Fruit fly (Drosophila melanogaster) whole organism, embryonic: Measurements from ENCODE around the gene CG9171.

Source experiments
- Abd-B ChIP-seq: fragments of 200-800 bp; sonication (Bioruptor generic); optimal IDR thresholded peaks from 2 replicates; lab custom pipeline; 2018; ENCODE audit warnings: missing biosample characterization, mild to moderate bottlenecking, missing genetic modification characterization, moderate library complexity
- Ada2b ChIP-seq: fragments of 200-800 bp; sonication (Bioruptor generic); IDR thresholded peaks from 2 replicates; pipeline ENCODE4 v1.3.6; 2022; ENCODE audit warnings: missing biosample characterization, missing genetic modification characterization
- Aef1 ChIP-seq: fragments of 200-800 bp; sonication (Bioruptor generic); IDR thresholded peaks from 3 replicates; pipeline ENCODE4 v1.3.6; 2022; ENCODE audit warnings: missing biosample characterization, missing genetic modification characterization
- BEAF-32 ChIP-seq: fragments of 200-800 bp; sonication (Bioruptor generic); optimal IDR thresholded peaks from 3 replicates; lab custom pipeline; 2017; ENCODE audit warnings: missing biosample characterization, missing genetic modification characterization, mild to moderate bottlenecking, moderate library complexity, missing genetic modification reagents
- C15 ChIP-seq: fragments of 200-800 bp; sonication (Bioruptor generic); IDR thresholded peaks from 3 replicates; pipeline ENCODE4 v1.3.6; 2022; ENCODE audit warnings: missing biosample characterization, missing genetic modification characterization
- CG10321 ChIP-seq: fragments of 200-800 bp; sonication (Bioruptor generic); IDR thresholded peaks from 2 replicates; pipeline ENCODE4 v1.3.6; 2022; ENCODE audit warnings: missing biosample characterization, missing genetic modification characterization
- CG10462 ChIP-seq: fragments of 200-800 bp; sonication (Bioruptor generic); optimal IDR thresholded peaks from 2 replicates; lab custom pipeline; 2016; ENCODE audit warnings: missing biosample characterization, missing genetic modification characterization
- CG10565 ChIP-seq: fragments of 200-800 bp; sonication (Bioruptor generic); optimal IDR thresholded peaks from 3 replicates; lab custom pipeline; 2016; ENCODE audit warnings: missing biosample characterization, mild to moderate bottlenecking, missing genetic modification characterization
- CG11504 ChIP-seq: fragments of 200-800 bp; sonication (Bioruptor generic); optimal IDR thresholded peaks from 3 replicates; lab custom pipeline; 2019; ENCODE audit warnings: missing biosample characterization, mild to moderate bottlenecking, missing genetic modification characterization, moderate library complexity
- CG12219 ChIP-seq: fragments of 200-800 bp; sonication (Bioruptor generic); optimal IDR thresholded peaks from 3 replicates; lab custom pipeline; 2018; ENCODE audit warnings: missing biosample characterization, mild to moderate bottlenecking, missing genetic modification characterization
- CG12236 ChIP-seq: fragments of 200-800 bp; sonication (Bioruptor generic); optimal IDR thresholded peaks from 2 replicates; lab custom pipeline; 2016; ENCODE audit warnings: missing biosample characterization, missing genetic modification characterization
- CG12659 ChIP-seq: fragments of 200-800 bp; sonication (Bioruptor generic); optimal IDR thresholded peaks from 3 replicates; lab custom pipeline; 2017; ENCODE audit warnings: mild to moderate bottlenecking, missing biosample characterization, missing genetic modification reagents, missing genetic modification characterization
- CG17328 ChIP-seq: fragments of 200-800 bp; sonication (Bioruptor generic); IDR thresholded peaks from 2 replicates; pipeline ENCODE4 v1.3.6; 2022; ENCODE audit warnings: missing biosample characterization, missing genetic modification characterization
- CG17361 ChIP-seq: fragments of 200-800 bp; sonication (Bioruptor generic); IDR thresholded peaks from 3 replicates; pipeline ENCODE4 v1.3.6; 2022; ENCODE audit warnings: missing biosample characterization, missing genetic modification characterization
- CG2712 ChIP-seq: fragments of 200-800 bp; optimal IDR thresholded peaks from 3 replicates; lab custom pipeline; 2019; ENCODE audit warnings: missing biosample characterization, mild to moderate bottlenecking, missing genetic modification characterization, moderate library complexity
- CG30403 ChIP-seq: fragments of 200-800 bp; sonication (Bioruptor generic); optimal IDR thresholded peaks from 3 replicates; lab custom pipeline; 2016; ENCODE audit warnings: missing biosample characterization, missing genetic modification characterization
- CG32532 ChIP-seq: fragments of 200-800 bp; sonication (Bioruptor generic); IDR thresholded peaks from 2 replicates; pipeline ENCODE4 v1.3.6; 2022; ENCODE audit warnings: missing biosample characterization, missing genetic modification characterization
- CG32767 ChIP-seq: fragments of 200-800 bp; sonication (Bioruptor generic); IDR thresholded peaks from 2 replicates; pipeline ENCODE4 v1.3.6; 2022; ENCODE audit warnings: missing biosample characterization, missing genetic modification characterization
- CG3281 ChIP-seq: fragments of 200-800 bp; sonication (Bioruptor generic); optimal IDR thresholded peaks from 3 replicates; lab custom pipeline; 2017; ENCODE audit warnings: missing biosample characterization, mild to moderate bottlenecking, missing genetic modification characterization
- CG6272 ChIP-seq: fragments of 200-800 bp; sonication (Bioruptor generic); IDR thresholded peaks from 2 replicates; pipeline ENCODE4 v1.3.6; 2022; ENCODE audit warnings: missing biosample characterization, missing genetic modification characterization
- CG9817 ChIP-seq: fragments of 200-800 bp; sonication (Bioruptor generic); optimal IDR thresholded peaks from 2 replicates; lab custom pipeline; 2018; ENCODE audit warnings: missing biosample characterization, mild to moderate bottlenecking, missing genetic modification characterization, moderate library complexity
- CTCF ChIP-seq: fragments of 200-800 bp; sonication (Bioruptor generic); optimal IDR thresholded peaks from 2 replicates; lab custom pipeline; 2017; ENCODE audit warnings: missing biosample characterization, mild to moderate bottlenecking, missing genetic modification characterization, moderate library complexity
- Dip2 ChIP-seq: fragments of 200-800 bp; sonication (Bioruptor generic); IDR thresholded peaks from 2 replicates; pipeline ENCODE4 v1.3.6; 2022; ENCODE audit warnings: missing biosample characterization, missing genetic modification characterization
- Dip3 ChIP-seq: fragments of 200-800 bp; sonication (Bioruptor generic); optimal IDR thresholded peaks from 3 replicates; lab custom pipeline; 2016; ENCODE audit warnings: missing biosample characterization, missing genetic modification characterization
- Dll ChIP-seq: fragments of 200-800 bp; sonication (Bioruptor generic); IDR thresholded peaks from 4 replicates; pipeline ENCODE4 v1.3.6; 2022; ENCODE audit warnings: missing biosample characterization, missing genetic modification characterization; ENCODE audit not compliant: partially characterized antibody
- ERR ChIP-seq: fragments of 200-800 bp; sonication (Bioruptor generic); optimal IDR thresholded peaks from 2 replicates; lab custom pipeline; 2016; ENCODE audit warnings: missing biosample characterization, missing genetic modification characterization
- Fer1 ChIP-seq: fragments of 200-800 bp; sonication (Bioruptor generic); optimal IDR thresholded peaks from 2 replicates; lab custom pipeline; 2017; ENCODE audit warnings: missing biosample characterization, mild to moderate bottlenecking, missing genetic modification characterization
- Hmr ChIP-seq: fragments of 200-800 bp; sonication (Bioruptor generic); optimal IDR thresholded peaks from 3 replicates; lab custom pipeline; 2017; ENCODE audit warnings: mild to moderate bottlenecking, missing biosample characterization, missing genetic modification reagents, missing genetic modification characterization
- Kr ChIP-seq: fragments of 200-800 bp; sonication (Bioruptor generic); optimal IDR thresholded peaks from 2 replicates; lab custom pipeline; 2017; ENCODE audit warnings: missing biosample characterization, mild to moderate bottlenecking, missing genetic modification characterization
- Nf-YC ChIP-seq: fragments of 200-800 bp; optimal IDR thresholded peaks from 3 replicates; lab custom pipeline; 2019; ENCODE audit warnings: missing biosample characterization, mild to moderate bottlenecking, missing genetic modification characterization, moderate library complexity
- PHDP ChIP-seq: fragments of 200-800 bp; sonication (Bioruptor generic); optimal IDR thresholded peaks from 3 replicates; lab custom pipeline; 2018; ENCODE audit warnings: missing biosample characterization, mild to moderate bottlenecking, missing genetic modification characterization, moderate library complexity
- Pdp1 ChIP-seq, 2 experiments: fragments of 200-800 bp; sonication (Bioruptor generic); optimal IDR thresholded peaks; 3 replicates each; lab custom pipeline; 2016; ENCODE audit warnings: missing biosample characterization in 2 of 2, missing genetic modification characterization in 2 of 2, mild to moderate bottlenecking in 1 of 2, moderate library complexity in 1 of 2
- Rfx ChIP-seq: fragments of 200-800 bp; sonication (Bioruptor generic); IDR thresholded peaks from 2 replicates; pipeline ENCODE4 v1.3.6; 2022; ENCODE audit warnings: missing biosample characterization, missing genetic modification characterization
- YL-1 ChIP-seq: fragments of 200-800 bp; sonication (Bioruptor generic); optimal IDR thresholded peaks from 3 replicates; lab custom pipeline; 2017; ENCODE audit warnings: missing biosample characterization, mild to moderate bottlenecking, missing genetic modification characterization
- bcd ChIP-seq: fragments of 200-800 bp; sonication (Bioruptor generic); optimal IDR thresholded peaks from 2 replicates; lab custom pipeline; 2017; ENCODE audit warnings: missing biosample characterization, mild to moderate bottlenecking, missing genetic modification characterization
- croc ChIP-seq: fragments of 200-800 bp; sonication (Bioruptor generic); conservative IDR thresholded peaks from 3 replicates; pipeline ENCODE4 v1.3.6; 2022; ENCODE audit warnings: missing biosample characterization, missing genetic modification characterization
- emc ChIP-seq: fragments of 200-800 bp; sonication (Bioruptor generic); optimal IDR thresholded peaks from 2 replicates; lab custom pipeline; 2016; ENCODE audit warnings: missing biosample characterization, missing genetic modification characterization
- ewg ChIP-seq: fragments of 200-800 bp; sonication (Bioruptor generic); optimal IDR thresholded peaks from 3 replicates; lab custom pipeline; 2017; ENCODE audit warnings: mild to moderate bottlenecking, missing biosample characterization, missing genetic modification reagents, missing genetic modification characterization
- fd102C ChIP-seq: fragments of 200-800 bp; sonication (Bioruptor generic); optimal IDR thresholded peaks from 2 replicates; lab custom pipeline; 2018; ENCODE audit warnings: missing biosample characterization, mild to moderate bottlenecking, missing genetic modification characterization, moderate library complexity
- fd96Cb ChIP-seq: fragments of 200-800 bp; sonication (Bioruptor generic); optimal IDR thresholded peaks from 2 replicates; lab custom pipeline; 2018; ENCODE audit warnings: missing biosample characterization, mild to moderate bottlenecking, missing genetic modification characterization, moderate library complexity
- fru ChIP-seq: fragments of >200 bp; optimal IDR thresholded peaks from 2 replicates; lab custom pipeline; 2017
- gsb-n ChIP-seq: fragments of 200-800 bp; sonication (Bioruptor generic); optimal IDR thresholded peaks from 3 replicates; lab custom pipeline; 2018; ENCODE audit warnings: missing biosample characterization, mild to moderate bottlenecking, missing genetic modification characterization
- lbe ChIP-seq: fragments of 200-800 bp; sonication (Bioruptor generic); optimal IDR thresholded peaks from 2 replicates; lab custom pipeline; 2016; ENCODE audit warnings: missing biosample characterization, mild to moderate bottlenecking, missing genetic modification characterization
- nerfin-1 ChIP-seq: fragments of 200-800 bp; sonication (Bioruptor generic); optimal IDR thresholded peaks from 3 replicates; lab custom pipeline; 2019; ENCODE audit warnings: missing biosample characterization, mild to moderate bottlenecking, missing genetic modification characterization, moderate library complexity
- oc ChIP-seq: fragments of 200-800 bp; sonication (Bioruptor generic); optimal IDR thresholded peaks from 2 replicates; lab custom pipeline; 2018; ENCODE audit warnings: missing biosample characterization, mild to moderate bottlenecking, missing genetic modification characterization, moderate library complexity
- pros ChIP-seq: fragments of 200-800 bp; sonication (Bioruptor generic); optimal IDR thresholded peaks from 3 replicates; lab custom pipeline; 2019; ENCODE audit warnings: missing biosample characterization, mild to moderate bottlenecking, missing genetic modification characterization, moderate library complexity
- pum ChIP-seq: fragments of 200-800 bp; sonication (Bioruptor generic); optimal IDR thresholded peaks from 2 replicates; lab custom pipeline; 2016; ENCODE audit warnings: missing biosample characterization, missing genetic modification characterization
- pzg ChIP-seq: fragments of 200-800 bp; sonication (Bioruptor generic); optimal IDR thresholded peaks from 3 replicates; lab custom pipeline; 2018; ENCODE audit warnings: missing biosample characterization, mild to moderate bottlenecking, missing genetic modification characterization, moderate library complexity
- stwl ChIP-seq: fragments of 200-800 bp; sonication (Bioruptor generic); optimal IDR thresholded peaks from 3 replicates; lab custom pipeline; 2018; ENCODE audit warnings: missing biosample characterization, mild to moderate bottlenecking, missing genetic modification characterization, moderate library complexity
- tap ChIP-seq: fragments of 200-800 bp; optimal IDR thresholded peaks from 3 replicates; lab custom pipeline; 2019; ENCODE audit warnings: missing biosample characterization, mild to moderate bottlenecking, missing genetic modification characterization, moderate library complexity
- unpg ChIP-seq: fragments of 200-800 bp; sonication (Bioruptor generic); optimal IDR thresholded peaks from 3 replicates; lab custom pipeline; 2018; ENCODE audit warnings: missing biosample characterization, mild to moderate bottlenecking, missing genetic modification characterization, moderate library complexity
- vnd ChIP-seq: fragments of 200-800 bp; sonication (Bioruptor generic); IDR thresholded peaks from 3 replicates; pipeline ENCODE4 v1.3.6; 2022; ENCODE audit warnings: missing biosample characterization, missing genetic modification characterization; ENCODE audit not compliant: partially characterized antibody
- wek ChIP-seq: fragments of 200-800 bp; sonication (Bioruptor generic); optimal IDR thresholded peaks from 3 replicates; lab custom pipeline; 2018; ENCODE audit warnings: missing biosample characterization, mild to moderate bottlenecking, missing genetic modification characterization, moderate library complexity

The CG9171 gene

dm6 chr2L:5804077-5804476 is 4.0 kb upstream of the CG9171 start (continued):
- TF ChIP-seq Kr (GFP tag; lab: Kevin White, UChicago), result no peak
- TF ChIP-seq CG6272, result no peak
- no peak for TF ChIP-seq BEAF-32 (GFP tag; lab: Kevin White, UChicago)
- peak; percentile 2 for TF ChIP-seq stwl (tag; lab: Kevin White, UChicago)
- TF ChIP-seq CG9817 (tag; lab: Kevin White, UChicago), result no peak
- TF ChIP-seq CG10462, result no peak
- TF ChIP-seq pum (GFP tag; lab: Kevin White, UChicago), result no peak
- TF ChIP-seq ERR (GFP tag; lab: Kevin White, UChicago), result no peak
- TF ChIP-seq CG3281 (GFP tag; lab: Kevin White, UChicago), result peak; percentile 2
- peak; percentile 30 for TF ChIP-seq CTCF (GFP tag; lab: Kevin White, UChicago)
- peak; percentile 29 for TF ChIP-seq lbe
- TF ChIP-seq gsb-n (tag; lab: Kevin White, UChicago), result no peak
- no peak for TF ChIP-seq nerfin-1 (tag; lab: Kevin White, UChicago)
- no peak for TF ChIP-seq Ada2b (GFP tag; lab: Robert Waterston, UW)
- peak in 1 of 2 experiments; percentile 11 for TF ChIP-seq Pdp1 (GFP tag; optimal IDR thresholded peaks at IDR 0.05; lab: Kevin White, UChicago)
- no peak for TF ChIP-seq pros (GFP tag; lab: Kevin White, UChicago)
- TF ChIP-seq CG11504, result peak; percentile 6
- no peak for TF ChIP-seq oc
- TF ChIP-seq fru (lab: Kevin White, UChicago), result no peak
- TF ChIP-seq CG17328, result 0 out of 2 replicates have a peak, but pooled peaks have one; percentile 11
- no peak for TF ChIP-seq tap (tag; lab: Kevin White, UChicago)
- TF ChIP-seq vnd, result no peak
- TF ChIP-seq CG30403, result no peak
- TF ChIP-seq wek (GFP tag; lab: Kevin White, UChicago), result no peak
- no peak for TF ChIP-seq CG32532 (GFP tag; lab: Robert Waterston, UW)
- no peak for TF ChIP-seq Dip2 (GFP tag; lab: Robert Waterston, UW)
- TF ChIP-seq CG32767 (GFP tag; lab: Robert Waterston, UW), result no peak
- no peak for TF ChIP-seq Dll (GFP tag; lab: Robert Waterston, UW)
- no peak for TF ChIP-seq CG17361 (GFP tag; lab: Robert Waterston, UW)
- no peak for TF ChIP-seq Fer1 (GFP tag; lab: Kevin White, UChicago)
- TF ChIP-seq Dip3, result no peak
- no peak for TF ChIP-seq Aef1 (GFP tag; lab: Robert Waterston, UW)
- no peak for TF ChIP-seq fd96Cb
- no peak for TF ChIP-seq Abd-B (GFP tag; lab: Kevin White, UChicago)
- TF ChIP-seq unpg, result no peak
- TF ChIP-seq CG10565, result no peak
- TF ChIP-seq croc (GFP tag; lab: Robert Waterston, UW), result no peak
- no peak for TF ChIP-seq bcd (GFP tag; lab: Kevin White, UChicago)
- TF ChIP-seq Rfx (GFP tag; lab: Robert Waterston, UW), result no peak
- TF ChIP-seq CG10321 (GFP tag; lab: Robert Waterston, UW), result no peak
- TF ChIP-seq CG2712 (tag; lab: Kevin White, UChicago), result peak; percentile 30

- TF ChIP-seq Pdp1 (GFP tag; optimal IDR thresholded peaks at IDR 0.05; lab: Kevin White, UChicago), result peak in 1 of 2 experiments; percentile 4
- TF ChIP-seq CTCF (GFP tag; lab: Kevin White, UChicago), result peak; percentile 11
- TF ChIP-seq fd102C (GFP tag; lab: Kevin White, UChicago), result no peak
- peak; percentile 53 for TF ChIP-seq pzg (GFP tag; lab: Kevin White, UChicago)
- TF ChIP-seq PHDP, result no peak
- peak; percentile 23 for TF ChIP-seq Nf-YC
- TF ChIP-seq Hmr, result no peak
- TF ChIP-seq CG10462, result no peak
- TF ChIP-seq emc (GFP tag; lab: Kevin White, UChicago), result no peak
- TF ChIP-seq CG10565, result no peak
- no peak for TF ChIP-seq C15
- peak; percentile 63 for TF ChIP-seq YL-1 (GFP tag; lab: Kevin White, UChicago)
- no peak for TF ChIP-seq ewg (GFP tag; lab: Kevin White, UChicago)
- no peak for TF ChIP-seq CG12219 (GFP tag; lab: Kevin White, UChicago)
- no peak for TF ChIP-seq CG12236 (GFP tag; lab: Kevin White, UChicago)
- peak; percentile 60 for TF ChIP-seq CG12659 (GFP tag; lab: Kevin White, UChicago)
Observed at dm6 chr2L:5801926-5802325, 1.9 kb upstream of the CG9171 start, which contains the start of the genes CG14005 and CG7239. CG14005 (minus strand) TSS chr2L:5801975. CG7239 (plus strand) TSS chr2L:5802220.
